Fruit fly (Drosophila melanogaster): ENCODE data around the gene CG14186.

CG14186 gene

DNA sequence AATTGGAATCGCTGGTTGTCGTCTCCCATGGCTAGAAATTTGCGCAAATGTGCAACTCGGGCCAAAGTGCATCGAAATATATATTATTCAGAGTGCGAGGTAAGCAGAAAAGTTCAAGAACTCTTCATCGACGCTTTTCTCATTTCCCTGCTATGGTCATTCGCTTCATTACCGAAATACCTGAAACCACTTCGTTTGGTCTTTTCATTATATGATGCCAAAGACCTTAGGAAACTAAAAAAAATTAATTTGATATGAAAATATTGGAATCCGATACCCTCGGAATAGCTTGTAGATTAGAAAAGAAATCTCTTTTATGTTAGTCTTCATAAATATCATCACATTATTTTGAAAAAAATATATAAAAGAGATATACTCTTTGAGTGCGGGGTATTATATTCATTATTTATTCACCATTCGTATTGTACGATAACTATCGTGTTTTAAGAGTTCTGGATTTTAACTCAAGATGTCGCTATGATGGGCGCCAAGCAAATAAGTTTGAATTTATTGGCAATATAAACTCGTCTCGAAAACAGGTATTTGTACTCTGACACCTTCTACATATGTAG lies 9.3 kb upstream of the CG14186 start, which contains the start of gene CG14187 (continued):
- TF ChIP-seq CG13287 (GFP tag; IDR thresholded peaks at IDR 0.05; ENCODE audit: partially characterized antibody) (peak; percentile 75), Hr51 (GFP tag; optimal IDR thresholded peaks at IDR 0.05) (peak in 1 of 2 experiments; percentile 8), CG17328 (GFP tag; IDR thresholded peaks at IDR 0.05) (peak; percentile 34; the same call in 1 of the 2 replicates), inv (GFP tag; IDR thresholded peaks at IDR 0.05; ENCODE audit: partially characterized antibody) (peak; percentile 44; the same call in 1 of the 2 replicates), D19B (GFP tag; optimal IDR thresholded peaks at IDR 0.05) (peak; percentile 22), Rfx (GFP tag; IDR thresholded peaks at IDR 0.05) (peak; percentile 42; the same call in 1 of the 2 replicates), Xrp1 (GFP tag; IDR thresholded peaks at IDR 0.05) (peak; percentile 40; the same call in 1 of the 2 replicates), Scr (GFP tag; IDR thresholded peaks at IDR 0.05; ENCODE audit: partially characterized antibody) (peak; percentile 65), Dp (GFP tag; optimal IDR thresholded peaks at IDR 0.05) (peak; percentile 74), BEAF-32 (GFP tag; optimal IDR thresholded peaks at IDR 0.05) (peak; percentile 65), unc-4 (GFP tag; IDR thresholded peaks at IDR 0.05; ENCODE audit: partially characterized antibody) (peak; percentile 64), ci (GFP tag; IDR thresholded peaks at IDR 0.05) (peak; percentile 38; the same call in 1 of the 3 replicates), CG3163 (GFP tag; optimal IDR thresholded peaks at IDR 0.05) (no peak), H2.0 (GFP tag; IDR thresholded peaks at IDR 0.05) (peak; percentile 41; the same call in 1 of the 2 replicates), Atf6 (GFP tag; IDR thresholded peaks at IDR 0.05) (0 out of 2 replicates have a peak, but pooled peaks have one; percentile 19), HLHmδ (GFP tag; optimal IDR thresholded peaks at IDR 0.05) (no peak), CG14014 (GFP tag; IDR thresholded peaks at IDR 0.05) (no peak), Fer3 (tag; optimal IDR thresholded peaks at IDR 0.05) (peak; percentile 8), knrl (GFP tag; IDR thresholded peaks at IDR 0.05; ENCODE audit: partially characterized antibody) (peak; percentile 44; the same call in 2 of the 3 replicates), amos (GFP tag; IDR thresholded peaks at IDR 0.05; ENCODE audit: partially characterized antibody) (peak; percentile 79), unpg (GFP tag; optimal IDR thresholded peaks at IDR 0.05) (peak; percentile 32), CG12391 (tag; optimal IDR thresholded peaks at IDR 0.05) (peak; percentile 6), CG42726 (GFP tag; IDR thresholded peaks at IDR 0.05; ENCODE audit: partially characterized antibody) (0 out of 2 replicates have a peak, but pooled peaks have one; percentile 26), CG17829 (tag; optimal IDR thresholded peaks at IDR 0.05) (peak; percentile 9), CG9932 (GFP tag; IDR thresholded peaks at IDR 0.05) (peak; percentile 63; the same call in 1 of the 2 replicates), CG34224 (GFP tag; IDR thresholded peaks at IDR 0.05; ENCODE audit: partially characterized antibody) (0 out of 3 replicates have a peak, but pooled peaks have one; percentile 31), bsh (GFP tag; optimal IDR thresholded peaks at IDR 0.05) (peak in 1 of 2 experiments; percentile 36), CG34422 (GFP tag; IDR thresholded peaks at IDR 0.05) (0 out of 3 replicates have a peak, but pooled peaks have one; percentile 22), gem (tag; optimal IDR thresholded peaks at IDR 0.05) (peak; percentile 40), Dbx (GFP tag; IDR thresholded peaks at IDR 0.05) (no peak), CG13424 (tag; optimal IDR thresholded peaks at IDR 0.05) (peak; percentile 28), CG15269 (tag; optimal IDR thresholded peaks at IDR 0.05) (peak; percentile 0), pzg (GFP tag; optimal IDR thresholded peaks at IDR 0.05) (peak; percentile 20), Sry-δ (GFP tag; optimal IDR thresholded peaks at IDR 0.05) (peak; percentile 10), NC2β (GFP tag; optimal IDR thresholded peaks at IDR 0.05) (no peak), Doc3 (GFP tag; IDR thresholded peaks at IDR 0.05; ENCODE audit: partially characterized antibody) (no peak), CTCF (GFP tag; optimal IDR thresholded peaks at IDR 0.05) (peak; percentile 89), PHDP (tag; optimal IDR thresholded peaks at IDR 0.05) (peak; percentile 8), Sin3A (optimal IDR thresholded peaks at IDR 0.05) (no peak), bbx (GFP tag; IDR thresholded peaks at IDR 0.05; ENCODE audit: partially characterized antibody) (peak; percentile 53; the same call in 1 of the 2 replicates), Sox102F (GFP tag; optimal IDR thresholded peaks at IDR 0.05) (peak; percentile 16), CG7963 (GFP tag; IDR thresholded peaks at IDR 0.05; ENCODE audit: partially characterized antibody) (0 out of 3 replicates have a peak, but pooled peaks have one; percentile 27), dysf (GFP tag; IDR thresholded peaks at IDR 0.05) (0 out of 3 replicates have a peak, but pooled peaks have one; percentile 31), CG2120 (GFP tag; optimal IDR thresholded peaks at IDR 0.05) (peak; percentile 34), chinmo (GFP tag; IDR thresholded peaks at IDR 0.05; ENCODE audit: partially characterized antibody) (peak; percentile 58; the same call in 1 of the 4 replicates), CG3847 (GFP tag; IDR thresholded peaks at IDR 0.05) (peak; percentile 37; the same call in 1 of the 2 replicates), sim (GFP tag; IDR thresholded peaks at IDR 0.05) (no peak)
